Worm (Caenorhabditis elegans) whole organism, L3 larva: Measurements from ENCODE around the gene bath-3.

Source experiments
- ama-1 ChIP-seq: fragments of 150-350 bp; optimal IDR thresholded peaks from 2 replicates; lab custom pipeline; 2018
- ceh-28 ChIP-seq: fragments of 150-350 bp; optimal IDR thresholded peaks from 2 replicates; lab custom pipeline; 2014; ENCODE audit warnings: missing biosample characterization, missing genetic modification reagents, missing genetic modification characterization
- daf-12 ChIP-seq: fragments of 150-350 bp; optimal IDR thresholded peaks from 2 replicates; lab custom pipeline; 2014; ENCODE audit warnings: missing biosample characterization, missing genetic modification reagents, missing genetic modification characterization
- elt-1 ChIP-seq: fragments of 150-350 bp; optimal IDR thresholded peaks from 2 replicates; lab custom pipeline; 2014; ENCODE audit warnings: missing biosample characterization, missing genetic modification characterization
- elt-2 ChIP-seq: sonication (generic microtip); optimal IDR thresholded peaks from 2 replicates; lab custom pipeline; 2016; ENCODE audit warnings: missing genetic modification reagents, mild to moderate bottlenecking, missing genetic modification characterization, missing compliant biosample characterization
- fkh-10 ChIP-seq: sonication (generic microtip); optimal IDR thresholded peaks from 2 replicates; lab custom pipeline; 2017; ENCODE audit warnings: missing biosample characterization, missing genetic modification reagents, missing genetic modification characterization
- nhr-237 ChIP-seq: fragments of 150-350 bp; optimal IDR thresholded peaks from 2 replicates; lab custom pipeline; 2014; ENCODE audit warnings: missing biosample characterization, missing genetic modification characterization
- nhr-76 ChIP-seq: fragments of 150-350 bp; sonication (generic microtip); optimal IDR thresholded peaks from 5 replicates; lab custom pipeline; 2014; ENCODE audit warnings: missing biosample characterization, missing genetic modification characterization
- pha-4 ChIP-seq: fragments of 150-350 bp; optimal IDR thresholded peaks from 2 replicates; lab custom pipeline; 2014; ENCODE audit warnings: missing biosample characterization, missing genetic modification reagents, missing genetic modification characterization
- ztf-11 ChIP-seq: fragments of 150-350 bp; optimal IDR thresholded peaks from 2 replicates; lab custom pipeline; 2014; ENCODE audit warnings: missing biosample characterization, missing genetic modification characterization

DNA sequence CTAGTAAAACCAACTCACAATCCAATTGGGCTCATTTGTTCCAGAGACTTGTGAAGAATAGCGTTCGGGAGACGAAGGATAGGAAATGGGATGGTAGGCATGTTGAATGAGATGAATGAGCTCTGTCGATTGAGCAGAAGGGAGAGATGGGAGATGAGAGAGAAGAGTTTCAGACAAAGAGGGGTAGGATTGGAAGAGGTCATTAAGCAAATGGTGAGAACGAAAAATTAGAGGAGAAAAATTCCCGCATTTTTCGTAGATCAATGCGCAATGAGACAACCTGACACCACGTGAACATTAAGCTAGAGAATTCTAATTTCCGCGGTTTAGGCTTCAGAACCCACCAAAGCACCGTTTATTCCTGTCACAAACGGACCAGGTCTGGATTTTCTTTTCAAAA lies 33.7 kb upstream of the bath-3 start, which contains the start of gene F07E5.13:
- TF ChIP-seq ztf-11 (no peak), ama-1 (lab: Kevin White, UChicago) (no peak), ceh-28 (tag; lab: Kevin White, UChicago) (no peak), nhr-76 (tag; lab: Kevin White, UChicago) (no peak), daf-12 (tag; lab: Kevin White, UChicago) (no peak), elt-1 (no peak), fkh-10 (no peak), pha-4 (no peak), nhr-237 (tag; lab: Kevin White, UChicago) (no peak), elt-2 (tag; lab: Kevin White, UChicago) (no peak)
